Fruit fly (Drosophila melanogaster): ENCODE data around the gene Tmtc1.

Tmtc1 gene

dm6 chr2L:2752460-2753411 is 75.2 kb downstream of the Tmtc1 start, which contains the start of gene Pgk (continued):
- peak; percentile 21 for TF ChIP-seq CG7368 (GFP tag; optimal IDR thresholded peaks at IDR 0.05)
- TF ChIP-seq Blimp-1 (GFP tag; optimal IDR thresholded peaks at IDR 0.05) = no peak
- TF ChIP-seq CG34406 (GFP tag; optimal IDR thresholded peaks at IDR 0.05) = peak; percentile 29
- peak; percentile 80 for TF ChIP-seq Sox102F (GFP tag; optimal IDR thresholded peaks at IDR 0.05)
- peak; percentile 48 for TF ChIP-seq pdm3 (GFP tag; optimal IDR thresholded peaks at IDR 0.05)
- TF ChIP-seq CG3032 (tag; optimal IDR thresholded peaks at IDR 0.05) = peak; percentile 52
- peak; percentile 32 for TF ChIP-seq CG31627 (GFP tag; optimal IDR thresholded peaks at IDR 0.05)
- peak; percentile 67 for TF ChIP-seq Eip93F (GFP tag; optimal IDR thresholded peaks at IDR 0.05)
- peak; percentile 24 for TF ChIP-seq Ets96B (tag; optimal IDR thresholded peaks at IDR 0.05)
- TF ChIP-seq Ets21C (GFP tag; optimal IDR thresholded peaks at IDR 0.05) = peak; percentile 59
- no peak for TF ChIP-seq CG6163 (GFP tag; IDR thresholded peaks at IDR 0.05)
- TF ChIP-seq eg (GFP tag; IDR thresholded peaks at IDR 0.05) = no peak
- TF ChIP-seq CG8319 (GFP tag; optimal IDR thresholded peaks at IDR 0.05) = peak; percentile 18
- peak; percentile 49 for TF ChIP-seq Hr39 (GFP tag; optimal IDR thresholded peaks at IDR 0.05)
- no peak for TF ChIP-seq Gug (GFP tag; IDR thresholded peaks at IDR 0.05)
- TF ChIP-seq Sox14 (GFP tag; optimal IDR thresholded peaks at IDR 0.05) = peak; percentile 71
- peak; percentile 85 for TF ChIP-seq vri (GFP tag; optimal IDR thresholded peaks at IDR 0.05)

dm6 chr2L:2753789-2754436 is 76.4 kb downstream of the Tmtc1 start:
- TF ChIP-seq dac (GFP tag; optimal IDR thresholded peaks at IDR 0.05) = no peak
- TF ChIP-seq vri (GFP tag; optimal IDR thresholded peaks at IDR 0.05) = peak; percentile 40
- TF ChIP-seq CG32006 (GFP tag; optimal IDR thresholded peaks at IDR 0.05) = no peak
- no peak for TF ChIP-seq acj6 (GFP tag; optimal IDR thresholded peaks at IDR 0.05)
- no peak for TF ChIP-seq salr (GFP tag; optimal IDR thresholded peaks at IDR 0.05)
- TF ChIP-seq svp (GFP tag) = peak; percentile 62
- TF ChIP-seq CG10631 (GFP tag; optimal IDR thresholded peaks at IDR 0.05) = no peak

dm6 chr2L:2754437-2755322 is 77.1 kb downstream of the Tmtc1 start:
- TF ChIP-seq Ets96B (tag; optimal IDR thresholded peaks at IDR 0.05) (peak; percentile 86), cyc (GFP tag; optimal IDR thresholded peaks at IDR 0.05) (peak; percentile 64), CG10669 (GFP tag; optimal IDR thresholded peaks at IDR 0.05) (peak; percentile 92), CG6792 (GFP tag; optimal IDR thresholded peaks at IDR 0.05) (peak; percentile 83), CG8632 (GFP tag; optimal IDR thresholded peaks at IDR 0.05) (peak; percentile 81), Ets21C (GFP tag; optimal IDR thresholded peaks at IDR 0.05) (peak; percentile 68), eg (GFP tag; IDR thresholded peaks at IDR 0.05) (no peak), Hr38 (GFP tag; optimal IDR thresholded peaks at IDR 0.05) (peak; percentile 23), Smox (GFP tag; optimal IDR thresholded peaks at IDR 0.05) (peak; percentile 74), CG11294 (GFP tag; IDR thresholded peaks at IDR 0.05) (no peak), Eip93F (GFP tag; optimal IDR thresholded peaks at IDR 0.05) (peak; percentile 40), CG8119 (GFP tag; IDR thresholded peaks at IDR 0.05) (no peak), CG6854 (GFP tag; optimal IDR thresholded peaks at IDR 0.05) (peak; percentile 81), OdsH (GFP tag; optimal IDR thresholded peaks at IDR 0.05) (peak; percentile 87), Blimp-1 (GFP tag; optimal IDR thresholded peaks at IDR 0.05) (peak; percentile 80), CG31627 (GFP tag; optimal IDR thresholded peaks at IDR 0.05) (peak; percentile 76), vri (GFP tag; optimal IDR thresholded peaks at IDR 0.05) (no peak), lz (GFP tag; optimal IDR thresholded peaks at IDR 0.05) (peak; percentile 87), Hr39 (GFP tag; optimal IDR thresholded peaks at IDR 0.05) (peak; percentile 73), fd85E (GFP tag; optimal IDR thresholded peaks at IDR 0.05) (peak; percentile 35), CG3919 (GFP tag; optimal IDR thresholded peaks at IDR 0.05) (peak; percentile 86), CG15336 (GFP tag; IDR thresholded peaks at IDR 0.05) (no peak), svp (GFP tag) (peak; percentile 92), Eip78C (GFP tag) (peak; percentile 98), achi (GFP tag; optimal IDR thresholded peaks at IDR 0.05) (peak; percentile 89), CG32006 (GFP tag; optimal IDR thresholded peaks at IDR 0.05) (peak; percentile 97), CG6163 (GFP tag; IDR thresholded peaks at IDR 0.05) (no peak), spab (GFP tag; optimal IDR thresholded peaks at IDR 0.05) (peak; percentile 89), esn (GFP tag; optimal IDR thresholded peaks at IDR 0.05) (peak; percentile 89), Lpt (GFP tag; optimal IDR thresholded peaks at IDR 0.05) (peak; percentile 67)
